Worm (Caenorhabditis elegans) whole organism, L3 larva: ENCODE measurements around the gene Y76B12C.8.

Experiments used
- R02D3.7 ChIP-seq: fragments of 150-350 bp; optimal IDR thresholded peaks from 2 replicates; lab custom pipeline; 2014; ENCODE audit warnings: missing biosample characterization, missing genetic modification characterization
- ZK546.5 ChIP-seq: sonication (generic microtip); optimal IDR thresholded peaks from 2 replicates; lab custom pipeline; 2017; ENCODE audit warnings: missing biosample characterization, missing genetic modification characterization
- aly-2 ChIP-seq: fragments of 150-350 bp; optimal IDR thresholded peaks from 2 replicates; lab custom pipeline; 2014; ENCODE audit warnings: missing biosample characterization, missing genetic modification characterization
- ama-1 ChIP-seq: fragments of 150-350 bp; optimal IDR thresholded peaks from 2 replicates; lab custom pipeline; 2018
- ceh-28 ChIP-seq: fragments of 150-350 bp; optimal IDR thresholded peaks from 2 replicates; lab custom pipeline; 2014; ENCODE audit warnings: missing biosample characterization, missing genetic modification reagents, missing genetic modification characterization
- ceh-82 ChIP-seq: fragments of 150-350 bp; optimal IDR thresholded peaks from 2 replicates; lab custom pipeline; 2014; ENCODE audit warnings: missing biosample characterization, missing genetic modification characterization
- ceh-9 ChIP-seq: sonication (generic microtip); optimal IDR thresholded peaks from 2 replicates; lab custom pipeline; 2018; ENCODE audit warnings: missing biosample characterization, missing genetic modification characterization
- daf-12 ChIP-seq: fragments of 150-350 bp; optimal IDR thresholded peaks from 2 replicates; lab custom pipeline; 2014; ENCODE audit warnings: missing biosample characterization, missing genetic modification reagents, missing genetic modification characterization
- egl-27 ChIP-seq: sonication (generic microtip); optimal IDR thresholded peaks from 4 replicates; lab custom pipeline; 2017; ENCODE audit warnings: missing biosample characterization, missing genetic modification reagents, missing genetic modification characterization
- egl-5 ChIP-seq: fragments of 150-350 bp; optimal IDR thresholded peaks from 2 replicates; lab custom pipeline; 2017; ENCODE audit warnings: missing biosample characterization, missing genetic modification reagents, missing genetic modification characterization, inconsistent platforms
- elt-1 ChIP-seq: fragments of 150-350 bp; optimal IDR thresholded peaks from 2 replicates; lab custom pipeline; 2014; ENCODE audit warnings: missing biosample characterization, missing genetic modification characterization
- elt-2 ChIP-seq: sonication (generic microtip); optimal IDR thresholded peaks from 2 replicates; lab custom pipeline; 2016; ENCODE audit warnings: missing genetic modification reagents, mild to moderate bottlenecking, missing genetic modification characterization, missing compliant biosample characterization
- elt-3 ChIP-seq, 3 experiments: fragments of 150-350 bp in 1 of 3; sonication (generic microtip) in 2 of 3; optimal IDR thresholded peaks; 2 replicates in 2 of 3; 4 replicates in 1 of 3; lab custom pipeline; 2014 to 2017; ENCODE audit warnings: missing biosample characterization in 3 of 3, missing genetic modification characterization in 3 of 3
- eor-1 ChIP-seq, 2 experiments: fragments of 150-350 bp; optimal IDR thresholded peaks; 2 replicates each; lab custom pipeline; 2014 to 2018; ENCODE audit warnings: missing biosample characterization in 2 of 2, missing genetic modification characterization in 2 of 2
- fkh-10 ChIP-seq: sonication (generic microtip); optimal IDR thresholded peaks from 2 replicates; lab custom pipeline; 2017; ENCODE audit warnings: missing biosample characterization, missing genetic modification reagents, missing genetic modification characterization
- fos-1 ChIP-seq: fragments of 150-350 bp; optimal IDR thresholded peaks from 2 replicates; lab custom pipeline; 2014; ENCODE audit warnings: missing biosample characterization, missing genetic modification characterization
- hmg-11 ChIP-seq: sonication (generic microtip); optimal IDR thresholded peaks from 2 replicates; lab custom pipeline; 2016; ENCODE audit warnings: missing genetic modification characterization, missing compliant biosample characterization
- lin-15B ChIP-seq: fragments of 150-350 bp; optimal IDR thresholded peaks from 2 replicates; lab custom pipeline; 2014; ENCODE audit warnings: missing biosample characterization, missing genetic modification characterization
- mdl-1 ChIP-seq: fragments of 150-350 bp; optimal IDR thresholded peaks from 2 replicates; lab custom pipeline; 2014; ENCODE audit warnings: missing biosample characterization, missing genetic modification characterization
- mml-1 ChIP-seq: fragments of 150-350 bp; sonication (generic microtip); optimal IDR thresholded peaks from 3 replicates; lab custom pipeline; 2014; ENCODE audit warnings: missing biosample characterization, missing genetic modification characterization
- nfya-1 ChIP-seq: sonication (generic microtip); optimal IDR thresholded peaks from 2 replicates; lab custom pipeline; 2017; ENCODE audit warnings: missing genetic modification characterization, mild to moderate bottlenecking, missing compliant biosample characterization, antibody characterized with exemption, moderate library complexity; ENCODE audit not compliant: insufficient read depth
- nhr-12 ChIP-seq: fragments of 150-350 bp; optimal IDR thresholded peaks from 2 replicates; lab custom pipeline; 2014; ENCODE audit warnings: missing biosample characterization, missing genetic modification characterization
- nhr-23 ChIP-seq: fragments of 150-350 bp; optimal IDR thresholded peaks from 2 replicates; lab custom pipeline; 2014; ENCODE audit warnings: missing biosample characterization, missing genetic modification reagents, missing genetic modification characterization
- nhr-25 ChIP-seq: sonication (generic microtip); optimal IDR thresholded peaks from 2 replicates; lab custom pipeline; 2017; ENCODE audit warnings: missing biosample characterization, missing genetic modification characterization
- nhr-28 ChIP-seq: fragments of 150-350 bp; optimal IDR thresholded peaks from 2 replicates; lab custom pipeline; 2014; ENCODE audit warnings: missing biosample characterization, missing genetic modification characterization
- nhr-43 ChIP-seq: sonication (generic microtip); optimal IDR thresholded peaks from 2 replicates; lab custom pipeline; 2016; ENCODE audit warnings: mild to moderate bottlenecking, missing genetic modification characterization, missing compliant biosample characterization; ENCODE audit not compliant: poor library complexity, severe bottlenecking
- nhr-77 ChIP-seq: fragments of 150-350 bp; optimal IDR thresholded peaks from 2 replicates; lab custom pipeline; 2014; ENCODE audit warnings: missing biosample characterization, missing genetic modification characterization
- pqm-1 ChIP-seq: fragments of 150-350 bp; optimal IDR thresholded peaks from 2 replicates; lab custom pipeline; 2017; ENCODE audit warnings: missing biosample characterization, missing genetic modification characterization, inconsistent platforms
- sea-2 ChIP-seq: fragments of 150-350 bp; sonication (generic microtip); optimal IDR thresholded peaks from 4 replicates; lab custom pipeline; 2014; ENCODE audit warnings: missing biosample characterization, missing genetic modification reagents, missing genetic modification characterization
- skn-1 ChIP-seq: fragments of 150-350 bp; optimal IDR thresholded peaks from 2 replicates; lab custom pipeline; 2014; ENCODE audit warnings: missing biosample characterization, missing genetic modification characterization
- snpc-4 ChIP-seq: fragments of 150-350 bp; optimal IDR thresholded peaks from 2 replicates; lab custom pipeline; 2014; ENCODE audit warnings: missing biosample characterization, missing genetic modification characterization
- tbx-2 ChIP-seq: sonication (generic microtip); optimal IDR thresholded peaks from 2 replicates; lab custom pipeline; 2016; ENCODE audit warnings: mild to moderate bottlenecking, missing genetic modification characterization, missing compliant biosample characterization
- unc-39 ChIP-seq: sonication (generic microtip); optimal IDR thresholded peaks from 4 replicates; lab custom pipeline; 2017; ENCODE audit warnings: missing biosample characterization, missing genetic modification characterization
- unc-62 ChIP-seq: fragments of 150-350 bp; sonication (generic microtip); optimal IDR thresholded peaks from 4 replicates; lab custom pipeline; 2014; ENCODE audit warnings: missing biosample characterization, missing genetic modification reagents, missing genetic modification characterization
- zag-1 ChIP-seq: fragments of 150-350 bp; optimal IDR thresholded peaks from 2 replicates; lab custom pipeline; 2014; ENCODE audit warnings: missing biosample characterization, missing genetic modification characterization
- ztf-11 ChIP-seq: fragments of 150-350 bp; optimal IDR thresholded peaks from 2 replicates; lab custom pipeline; 2014; ENCODE audit warnings: missing biosample characterization, missing genetic modification characterization

Y76B12C.8 gene

ce11 chrIV:1990843-1991339 is 11.1 kb downstream of the Y76B12C.8 start:
- TF ChIP-seq lin-15B (tag; lab: Kevin White, UChicago), result no peak
- no peak for TF ChIP-seq nhr-23 (tag; lab: Kevin White, UChicago)
- no peak for TF ChIP-seq unc-62 (GFP tag; lab: Kevin White, UChicago)
- TF ChIP-seq daf-12 (tag; lab: Kevin White, UChicago), result no peak
- no peak for TF ChIP-seq aly-2 (tag; lab: Kevin White, UChicago)
- no peak for TF ChIP-seq elt-2 (tag; lab: Kevin White, UChicago)
- TF ChIP-seq fos-1, result no peak
- no peak for TF ChIP-seq mdl-1 (tag; lab: Kevin White, UChicago)
- TF ChIP-seq ceh-82 (tag; lab: Kevin White, UChicago), result no peak
- TF ChIP-seq elt-1, result no peak
- no peak for TF ChIP-seq nhr-77 (tag; lab: Kevin White, UChicago)
- TF ChIP-seq nhr-12 (tag; lab: Kevin White, UChicago), result no peak
- TF ChIP-seq skn-1, result no peak

ce11 chrIV:1992789-1993188 is 13.0 kb downstream of the Y76B12C.8 start, which contains the start of gene xpc-1:
xpc-1 (plus strand) TSS chrIV:1993089.
- TF ChIP-seq sea-2 (GFP tag; lab: Kevin White, UChicago), result no peak
- no peak for TF ChIP-seq ama-1
- no peak for TF ChIP-seq ceh-28 (tag; lab: Kevin White, UChicago)
- TF ChIP-seq nhr-43 (tag; lab: Kevin White, UChicago), result no peak
- no peak for TF ChIP-seq egl-5 (tag; lab: Kevin White, UChicago)

ce11 chrIV:1997762-1998161 is 18.0 kb downstream of the Y76B12C.8 start:
- no peak for TF ChIP-seq egl-5 (tag; lab: Kevin White, UChicago)
- TF ChIP-seq zag-1, result no peak
- no peak for TF ChIP-seq unc-62 (GFP tag; lab: Kevin White, UChicago)
- no peak for TF ChIP-seq egl-27 (tag; lab: Kevin White, UChicago)
- no peak for TF ChIP-seq ceh-28 (tag; lab: Kevin White, UChicago)
- no peak for TF ChIP-seq fos-1
- no peak for TF ChIP-seq skn-1
- TF ChIP-seq lin-15B (tag; lab: Kevin White, UChicago), result no peak
- no peak for TF ChIP-seq nhr-12 (tag; lab: Kevin White, UChicago)
- no peak for TF ChIP-seq ZK546.5
- TF ChIP-seq, all 47 proteins: peak for 0

ce11 chrIV:2002290-2002689 is 22.5 kb downstream of the Y76B12C.8 start:
- no peak for TF ChIP-seq tbx-2 (tag; lab: Kevin White, UChicago)
- no peak for TF ChIP-seq R02D3.7
- no peak for TF ChIP-seq unc-39 (tag; lab: Kevin White, UChicago)
- TF ChIP-seq pqm-1 (tag; lab: Kevin White, UChicago), result no peak
- TF ChIP-seq snpc-4 (tag; lab: Kevin White, UChicago), result no peak
- no peak for TF ChIP-seq hmg-11 (tag; lab: Kevin White, UChicago)
- no peak for TF ChIP-seq elt-3 (tag; optimal IDR thresholded peaks at IDR 0.05; lab: Kevin White, UChicago)
- TF ChIP-seq egl-27 (tag; lab: Kevin White, UChicago), result no peak
- TF ChIP-seq fkh-10 (GFP tag; lab: Kevin White, UChicago), result no peak
- TF ChIP-seq elt-2 (tag; lab: Kevin White, UChicago), result no peak
- no peak for TF ChIP-seq egl-5 (tag; lab: Kevin White, UChicago)
- no peak for TF ChIP-seq nhr-28 (tag; lab: Kevin White, UChicago)
- no peak for TF ChIP-seq nhr-77 (tag; lab: Kevin White, UChicago)
- no peak for TF ChIP-seq zag-1
- no peak for TF ChIP-seq ztf-11 (tag; lab: Kevin White, UChicago)
- TF ChIP-seq nfya-1 (tag; lab: Kevin White, UChicago), result no peak
- no peak for TF ChIP-seq eor-1 (tag; optimal IDR thresholded peaks at IDR 0.05; lab: Kevin White, UChicago)
- TF ChIP-seq, all 47 proteins: peak for 0

- TF ChIP-seq nhr-25 (tag; lab: Kevin White, UChicago) (no peak), egl-27 (tag; lab: Kevin White, UChicago) (no peak), ceh-9 (tag; lab: Kevin White, UChicago) (no peak), elt-2 (tag; lab: Kevin White, UChicago) (no peak), unc-39 (tag; lab: Kevin White, UChicago) (no peak), mml-1 (no peak), mdl-1 (tag; lab: Kevin White, UChicago) (no peak), daf-12 (tag; lab: Kevin White, UChicago) (no peak), nfya-1 (tag; lab: Kevin White, UChicago) (no peak)
Measured at ce11 chrIV:2008920-2009319, 29.1 kb downstream of the Y76B12C.8 start.
